Worm (Caenorhabditis elegans): ENCODE measurements around the gene F14D7.1.
"Not testable (repeated sequence)": the region's sequence is repeated elsewhere in the genome, so short reads cannot be mapped to it uniquely, and the experiment has no call there.

The F14D7.1 gene

DNA sequence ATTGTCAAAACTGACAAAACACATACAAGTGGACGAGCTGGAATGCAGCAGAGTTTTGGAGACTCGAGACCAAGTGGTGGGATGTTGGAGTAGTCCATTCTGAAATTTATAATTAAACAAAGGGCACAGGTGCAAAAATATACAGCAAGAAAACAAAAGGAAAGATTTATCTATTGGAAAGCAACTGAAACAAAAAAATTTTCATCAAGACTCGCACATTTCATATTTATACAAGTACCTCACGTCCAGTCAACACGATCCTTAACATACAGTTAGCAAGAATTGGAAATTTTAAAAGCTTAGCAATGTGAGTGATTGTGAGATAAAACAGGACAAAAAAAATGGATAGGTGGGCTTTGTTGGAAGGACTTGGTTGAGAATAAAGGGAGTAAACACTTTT, 25.0 kb upstream of the F14D7.1 start, which contains the start of gene F47B8.1:
Gene F47B8.1, minus strand, starts transcription at position 101 of the 400 bp plus-strand sequence.
- TF ChIP-seq unc-62 (GFP tag; optimal IDR thresholded peaks at IDR 0.05): no peak

DNA sequence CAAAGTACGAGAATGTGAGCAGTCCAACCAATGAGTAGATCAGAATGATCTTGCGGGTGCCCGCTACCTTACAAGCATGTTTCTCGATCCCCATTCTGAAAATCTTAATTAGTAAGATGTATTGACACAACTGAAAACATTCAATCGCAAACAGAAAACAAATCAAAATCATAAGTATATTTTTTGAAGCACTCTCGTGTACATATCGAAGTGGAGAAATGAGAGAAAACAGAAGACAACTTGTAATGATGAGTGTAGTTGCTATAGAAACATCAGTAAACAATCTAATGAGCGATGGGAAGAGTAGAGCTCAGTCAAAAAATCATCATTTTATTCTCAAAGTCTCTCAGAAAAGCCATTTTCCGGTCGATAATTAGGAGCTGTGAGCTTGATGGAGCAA, 23.4 kb upstream of the F14D7.1 start, which contains the start of gene F14D7.8:
Gene F14D7.8, minus strand, starts transcription at position 101 of the 400 bp plus-strand sequence.
- no peak for TF ChIP-seq unc-62 (GFP tag; optimal IDR thresholded peaks at IDR 0.05)

DNA sequence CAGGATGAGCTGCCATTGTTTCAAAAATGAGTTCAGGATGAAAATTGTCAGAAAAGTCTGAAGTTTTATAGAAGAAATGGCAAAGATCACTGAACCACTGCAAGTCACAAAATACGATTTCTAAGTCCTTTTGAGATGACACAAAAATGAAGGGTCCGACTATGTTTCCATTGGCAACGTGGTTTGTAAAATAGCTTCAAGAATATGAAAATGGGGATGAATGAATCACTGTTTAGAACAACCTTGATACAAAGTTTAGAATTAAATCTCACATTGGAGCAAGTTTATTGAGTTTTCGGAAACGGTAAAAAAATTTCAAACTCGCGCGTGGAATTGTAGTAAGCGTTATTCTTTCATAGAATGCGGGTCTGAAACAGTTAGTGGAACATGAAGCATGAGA, 21.9 kb upstream of the F14D7.1 start, which contains the start of gene ddn-3:
Gene ddn-3, minus strand, starts transcription at position 101 of the 400 bp plus-strand sequence.
- no peak for TF ChIP-seq unc-62 (GFP tag; optimal IDR thresholded peaks at IDR 0.05)

DNA sequence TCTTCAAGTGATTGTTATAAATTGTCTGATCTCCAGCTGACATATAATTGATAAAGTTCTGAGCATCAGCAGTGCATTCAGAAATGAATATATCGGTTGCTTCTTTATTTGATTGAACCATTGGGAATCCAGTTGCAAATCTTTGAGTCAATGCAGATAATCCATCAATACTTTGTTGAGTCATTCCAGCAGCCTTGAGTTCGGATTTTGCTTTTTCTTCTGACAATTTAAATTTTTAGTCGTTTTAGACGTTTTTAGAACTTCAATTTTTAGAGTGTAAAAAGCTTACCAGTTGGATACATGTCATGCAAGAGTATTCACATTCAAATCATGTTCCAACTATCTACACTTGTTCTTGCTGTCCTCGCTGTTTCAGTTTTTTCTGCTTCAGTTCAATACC, 20.4 kb upstream of the F14D7.1 start, which contains the start of gene F14D7.14:
Gene F14D7.14, plus strand, starts transcription at position 301 of the 400 bp plus-strand sequence.
- TF ChIP-seq unc-62 (GFP tag; optimal IDR thresholded peaks at IDR 0.05): not testable (repeated sequence)

DNA sequence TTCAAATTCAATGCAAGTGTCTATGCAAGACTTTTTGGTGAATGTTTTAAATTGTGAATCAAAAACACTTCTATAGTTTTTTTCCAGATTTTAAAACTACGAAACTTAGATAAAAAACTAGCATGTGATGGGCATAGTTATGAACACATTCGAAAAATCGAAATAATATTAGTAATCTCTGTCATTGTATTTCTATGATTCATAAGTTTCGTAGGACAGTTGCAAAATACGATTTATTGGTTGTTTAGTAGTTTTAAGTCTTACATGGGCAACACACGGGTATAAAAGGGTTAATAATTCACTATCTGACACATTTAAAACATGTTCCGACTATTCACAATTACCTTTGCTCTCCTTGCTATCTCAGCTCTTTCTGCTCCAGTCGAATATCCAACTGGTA, 18.9 kb upstream of the F14D7.1 start, which contains the start of gene spig-5:
Gene spig-5, plus strand, starts transcription at position 301 of the 400 bp plus-strand sequence.
- TF ChIP-seq unc-62 (GFP tag; optimal IDR thresholded peaks at IDR 0.05): not testable (repeated sequence)

DNA sequence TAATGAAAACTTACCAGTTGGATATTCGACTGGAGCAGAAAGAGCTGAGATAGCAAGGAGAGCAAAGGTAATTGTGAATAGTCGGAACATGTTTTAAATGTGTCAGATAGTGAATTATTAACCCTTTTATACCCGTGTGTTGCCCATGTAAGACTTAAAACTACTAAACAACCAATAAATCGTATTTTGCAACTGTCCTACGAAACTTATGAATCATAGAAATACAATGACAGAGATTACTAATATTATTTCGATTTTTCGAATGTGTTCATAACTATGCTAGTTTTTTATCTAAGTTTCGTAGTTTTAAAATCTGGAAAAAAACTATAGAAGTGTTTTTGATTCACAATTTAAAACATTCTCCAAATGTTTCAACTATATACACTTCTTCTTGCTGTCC, 17.5 kb upstream of the F14D7.1 start, which contains the start of gene spig-4:
Gene spig-4, minus strand, starts transcription at position 101 of the 400 bp plus-strand sequence.
- not testable (repeated sequence) for TF ChIP-seq unc-62 (GFP tag; optimal IDR thresholded peaks at IDR 0.05)

DNA sequence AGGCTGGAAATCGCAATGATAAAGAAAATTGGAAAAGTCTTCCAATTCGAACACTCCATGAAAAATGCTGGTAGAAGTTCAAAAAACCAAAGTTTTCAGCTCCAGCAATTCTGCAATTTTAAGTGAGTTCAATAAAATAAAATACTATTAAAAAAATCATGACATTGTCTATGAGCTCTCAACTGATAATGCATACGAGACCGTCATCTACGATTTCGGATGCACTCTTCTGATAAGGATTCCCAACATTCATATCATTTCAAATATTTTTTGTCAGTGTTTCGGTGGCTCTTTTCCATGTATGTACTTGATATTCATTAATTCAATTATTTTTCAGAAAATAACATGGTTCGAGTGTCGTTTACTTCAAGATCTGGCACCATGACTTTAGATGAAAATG, 11.8 kb upstream of the F14D7.1 start, which contains the start of gene F14D7.6:
Gene F14D7.6, plus strand, starts transcription at position 338 of the 400 bp plus-strand sequence.
- TF ChIP-seq unc-62 (GFP tag; optimal IDR thresholded peaks at IDR 0.05): no peak

DNA sequence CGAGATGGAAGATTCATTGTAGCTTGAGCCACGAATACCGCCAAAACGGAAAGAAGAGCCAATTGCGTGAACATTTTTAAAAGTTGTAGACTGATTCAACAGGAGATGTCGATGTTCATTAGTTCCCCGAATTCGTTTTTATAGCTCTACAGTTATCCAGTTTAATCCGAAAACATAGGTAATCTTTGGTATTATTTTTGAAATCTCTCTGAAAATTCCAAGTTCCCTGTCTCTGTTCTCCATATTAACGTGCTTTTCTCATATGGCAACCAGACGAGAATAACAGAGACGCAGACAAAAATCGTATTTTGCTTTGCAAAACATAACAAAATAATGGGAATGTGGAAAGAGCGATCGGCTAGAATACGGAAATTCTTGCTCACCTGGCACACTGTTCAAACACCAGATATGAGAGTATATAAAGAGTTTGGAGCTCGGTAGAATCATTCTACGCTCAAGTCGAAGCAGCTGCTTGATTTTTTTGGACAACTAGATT, 10.4 kb upstream of the F14D7.1 start, which contains the start of the genes spig-3 and F14D7.12:
Gene spig-3, minus strand, starts transcription at position 101 of the 496 bp plus-strand sequence.
Gene F14D7.12, plus strand, starts transcription at position 446 of the 496 bp plus-strand sequence.
- no peak for TF ChIP-seq unc-62 (GFP tag; optimal IDR thresholded peaks at IDR 0.05)

DNA sequence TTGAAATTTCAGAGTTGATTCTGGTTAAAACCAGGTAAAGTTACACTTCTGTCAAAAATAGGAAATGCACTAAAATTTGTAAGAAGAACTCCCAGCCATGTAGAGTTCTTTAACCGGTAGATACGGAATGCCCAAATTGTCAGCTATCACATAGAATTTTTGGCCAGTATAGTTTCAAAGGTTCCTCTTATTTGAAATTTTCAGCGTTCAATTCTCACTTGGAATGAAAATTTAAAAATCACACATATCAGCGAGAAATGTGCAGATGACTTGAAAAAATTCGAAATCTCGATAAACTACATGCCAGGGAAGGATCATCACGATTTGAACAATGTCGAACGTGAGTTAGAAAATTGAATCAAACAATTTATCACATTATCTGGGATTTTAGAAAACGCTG, 7.2 kb upstream of the F14D7.1 start, which contains the start of gene F14D7.3:
Gene F14D7.3, plus strand, starts transcription at position 301 of the 400 bp plus-strand sequence.
- no peak for TF ChIP-seq unc-62 (GFP tag; optimal IDR thresholded peaks at IDR 0.05)

DNA sequence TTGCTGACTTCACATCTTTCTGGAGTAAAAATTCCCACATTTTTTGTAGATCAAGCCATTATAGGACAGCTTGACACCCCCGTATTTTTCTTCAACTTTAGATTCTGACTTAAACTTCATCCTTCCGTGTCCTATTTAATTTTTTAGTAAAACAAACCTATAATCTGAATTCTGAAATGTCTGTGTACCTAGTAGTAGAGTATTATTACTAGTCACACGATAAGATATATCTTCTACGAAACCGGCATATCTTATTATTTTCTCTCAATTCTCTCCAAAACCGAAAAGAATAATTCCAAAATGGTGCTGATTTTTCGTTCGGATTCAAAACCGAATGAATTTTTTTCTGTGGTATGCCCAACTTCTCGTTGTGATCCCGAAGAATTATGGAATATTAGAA, 5.1 kb upstream of the F14D7.1 start, which contains the start of gene F14D7.9:
Gene F14D7.9, plus strand, starts transcription at position 301 of the 400 bp plus-strand sequence.
- no peak for TF ChIP-seq unc-62 (GFP tag; optimal IDR thresholded peaks at IDR 0.05)

DNA sequence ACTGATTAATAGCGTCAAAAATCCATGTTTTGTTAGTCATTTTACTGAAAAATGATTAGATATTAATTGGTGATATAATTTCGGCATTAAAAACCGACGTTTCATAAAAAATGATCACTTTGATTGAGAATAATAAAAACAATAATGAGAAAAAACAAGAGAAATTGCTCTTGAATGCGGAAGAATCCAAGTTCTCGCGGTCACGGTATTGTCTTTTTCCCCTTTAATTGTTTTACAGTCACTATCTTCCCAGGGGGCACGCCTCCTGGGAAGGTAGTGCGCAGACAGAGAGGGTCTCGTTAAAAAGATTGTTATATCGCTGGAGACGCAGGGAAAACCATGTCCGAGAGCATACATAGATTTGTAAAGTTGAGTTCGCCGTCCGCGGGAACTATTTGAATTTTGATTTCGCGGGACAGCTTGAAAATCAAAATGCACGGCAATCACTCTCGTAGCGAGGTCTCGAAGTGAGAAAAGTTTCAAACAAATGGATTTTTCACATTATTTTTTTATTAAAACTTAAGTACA, 4.5 kb upstream of the F14D7.1 start, which contains the start of gene F14D7.2:
Gene F14D7.2, minus strand, starts transcription at position 51 of the 528 bp plus-strand sequence.
- TF ChIP-seq unc-62 (GFP tag; optimal IDR thresholded peaks at IDR 0.05): no peak

DNA sequence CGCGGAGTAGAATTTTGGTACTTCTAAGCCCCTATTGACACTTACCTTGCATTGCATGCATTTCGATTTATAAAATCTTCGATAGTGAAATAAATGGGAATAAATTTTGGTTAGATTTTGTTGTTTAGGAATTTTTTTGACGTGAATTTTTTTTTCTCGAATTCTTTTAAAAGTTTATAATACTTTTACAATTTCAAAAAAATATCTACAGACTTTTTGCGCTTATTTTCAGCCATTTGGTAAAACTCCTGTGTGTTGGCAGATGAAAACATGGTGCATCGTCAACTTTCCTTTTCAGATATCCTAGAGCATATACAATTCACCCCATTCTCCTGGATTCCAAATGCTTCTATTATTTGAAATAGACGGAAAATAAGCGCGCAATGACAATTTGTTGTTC, 1.4 kb upstream of the F14D7.1 start, which contains the start of gene F14D7.18:
Gene F14D7.18, minus strand, starts transcription at position 101 of the 400 bp plus-strand sequence.
- TF ChIP-seq unc-62 (GFP tag; optimal IDR thresholded peaks at IDR 0.05): no peak

DNA sequence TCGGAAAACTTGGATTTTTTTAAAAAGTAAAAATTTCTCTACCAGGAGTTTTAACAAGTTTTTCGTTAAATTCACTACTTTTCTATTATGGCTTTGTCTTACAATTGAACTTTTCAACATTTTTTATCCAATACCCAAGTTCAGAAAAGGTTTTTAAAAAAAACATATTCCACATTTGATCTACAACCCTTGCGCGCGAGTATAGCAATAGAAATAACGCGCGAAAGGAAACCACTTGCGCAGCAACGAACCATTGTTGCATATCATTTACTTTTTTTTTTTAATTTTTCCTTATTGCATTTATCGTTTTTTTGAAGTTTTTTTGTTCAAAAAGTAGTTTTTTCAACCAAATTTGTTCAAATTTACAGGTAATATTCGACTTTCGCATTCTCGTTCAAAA, 3.5 kb downstream of the F14D7.1 start, which contains the start of gene F40G12.11:
Gene F40G12.11, plus strand, starts transcription at position 369 of the 400 bp plus-strand sequence.
- TF ChIP-seq unc-62 (GFP tag; optimal IDR thresholded peaks at IDR 0.05): no peak

DNA sequence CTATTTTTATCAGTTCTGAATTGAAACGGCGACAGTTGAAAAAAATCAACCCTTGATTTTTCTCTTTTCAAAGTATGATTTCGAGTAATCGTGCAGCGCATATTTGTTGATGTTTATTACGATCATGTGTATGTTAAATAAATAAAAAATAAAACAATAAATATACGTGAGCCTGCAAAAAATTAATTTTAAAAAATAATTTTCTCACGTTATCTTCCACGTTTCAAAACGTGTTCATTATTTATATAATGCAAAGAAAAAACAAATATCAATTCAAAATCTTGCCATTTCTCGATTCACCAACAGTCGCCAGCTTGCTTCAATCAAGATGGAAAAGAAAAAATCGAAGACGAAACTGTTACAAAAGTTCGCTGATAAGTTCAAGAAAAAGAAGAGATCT, 6.0 kb downstream of the F14D7.1 start, which contains the start of gene F40G12.10:
Gene F40G12.10, plus strand, starts transcription at position 301 of the 400 bp plus-strand sequence.
- no peak for TF ChIP-seq unc-62 (GFP tag; optimal IDR thresholded peaks at IDR 0.05)

DNA sequence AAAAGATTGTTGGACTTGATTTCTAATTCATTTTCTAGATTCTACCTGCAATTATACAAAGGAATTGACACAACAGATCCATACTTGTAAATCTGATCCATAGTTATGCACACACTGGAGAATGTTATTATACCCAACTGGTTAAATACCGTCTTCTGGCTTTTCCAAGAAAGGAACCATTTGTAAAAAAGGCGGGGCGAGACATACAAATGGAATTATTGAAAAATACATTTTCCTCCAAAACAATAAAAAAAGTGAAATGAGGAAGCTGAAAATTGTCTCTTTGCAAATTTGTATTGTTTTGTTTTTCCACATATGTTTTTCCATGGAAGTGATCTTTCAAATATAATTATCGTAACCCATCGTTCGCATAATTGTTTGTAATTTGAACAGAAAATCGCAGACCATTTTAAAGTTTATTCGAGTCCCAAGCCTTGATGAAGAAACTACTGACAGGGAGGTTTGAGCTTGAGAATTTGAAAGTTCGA, 7.0 kb downstream of the F14D7.1 start, which contains the start of the genes srt-74 and F40G12.9:
Gene srt-74, minus strand, starts transcription at position 101 of the 488 bp plus-strand sequence.
Gene F40G12.9, plus strand, starts transcription at position 438 of the 488 bp plus-strand sequence.
- no peak for TF ChIP-seq unc-62 (GFP tag; optimal IDR thresholded peaks at IDR 0.05)

DNA sequence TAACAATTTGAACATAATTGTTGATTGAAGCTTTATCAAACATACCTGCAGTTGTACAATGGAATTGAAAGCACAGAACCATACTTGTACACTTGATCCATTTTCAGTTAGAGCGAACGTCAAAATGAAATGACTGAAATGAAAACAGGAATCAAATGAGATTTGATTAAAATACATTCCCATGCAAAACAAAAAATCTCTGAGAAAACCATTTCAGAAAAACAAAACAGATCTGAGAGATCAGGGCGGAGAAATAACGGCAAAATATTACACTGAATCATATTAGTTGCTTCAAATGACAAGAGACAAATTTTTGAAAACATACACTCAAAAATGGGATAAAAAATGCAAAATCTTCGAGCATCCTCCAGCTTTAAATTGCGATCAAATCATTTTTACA, 9.5 kb downstream of the F14D7.1 start, which contains the start of gene srt-33:
Gene srt-33, minus strand, starts transcription at position 101 of the 400 bp plus-strand sequence.
- no peak for TF ChIP-seq unc-62 (GFP tag; optimal IDR thresholded peaks at IDR 0.05)
